Fruit fly (Drosophila melanogaster) Kc167 (cell line): ENCODE measurements around the gene Marcal1.

Experiments
- Myc ChIP-seq: fragments of >200 bp; optimal IDR thresholded peaks from 2 replicates; lab custom pipeline; 2017; ENCODE audit warnings: missing external identifiers
- h ChIP-seq: fragments of >200 bp; optimal IDR thresholded peaks from 3 replicates; lab custom pipeline; 2018; ENCODE audit warnings: missing external identifiers
- insv ChIP-seq: fragments of >200 bp; optimal IDR thresholded peaks from 3 replicates; lab custom pipeline; 2018; ENCODE audit warnings: missing external identifiers
- psq ChIP-seq: fragments of >200 bp; optimal IDR thresholded peaks from 2 replicates; lab custom pipeline; 2017; ENCODE audit warnings: missing external identifiers

dm6 chr2L:4930541-4930940 lies 24.8 kb upstream of the Marcal1 start:
- no peak for TF ChIP-seq h (lab: Kevin White, UChicago)
- TF ChIP-seq Myc: no peak
- no peak for TF ChIP-seq insv (lab: Kevin White, UChicago)
- TF ChIP-seq psq (lab: Kevin White, UChicago): no peak
